Fruit fly (Drosophila melanogaster): Measurements from ENCODE around the gene galene.

The galene gene

DNA sequence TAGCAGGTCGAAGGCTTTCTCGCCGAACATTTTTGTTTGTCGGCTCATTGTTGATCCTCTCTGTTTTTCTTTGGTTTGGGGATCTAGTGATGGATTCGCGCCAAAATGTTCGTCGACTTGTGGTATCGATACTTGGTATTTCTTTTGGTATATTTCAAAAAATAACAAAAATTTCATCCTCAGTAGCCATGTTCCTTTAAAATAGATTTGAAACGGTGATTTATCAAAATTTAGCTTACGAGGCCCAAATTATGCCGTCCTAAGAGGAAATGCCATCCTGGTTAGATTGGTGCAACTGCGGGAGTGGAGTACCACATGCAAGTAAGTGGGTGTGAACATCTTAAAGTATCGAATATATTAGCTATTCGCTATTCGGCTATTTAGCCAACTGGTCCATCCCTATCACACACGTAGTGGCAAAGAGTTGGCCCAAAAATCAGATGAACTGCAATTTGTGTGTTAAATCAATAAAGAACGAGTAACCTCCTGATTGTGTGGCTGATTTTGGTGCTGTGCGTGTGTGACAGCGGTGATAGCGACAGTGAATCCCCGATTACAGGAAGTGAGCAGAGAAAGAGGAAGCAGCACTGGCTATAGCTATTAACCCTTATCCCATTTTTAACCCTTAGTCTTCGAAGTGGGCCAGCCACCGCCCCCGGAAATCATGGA is 12.2 kb downstream of the galene start, which contains the start of the genes Psf1 and Sac1:
TSS of gene Psf1 (minus strand) at position 51 of the 669 bp plus-strand sequence.
TSS of gene Sac1 (plus strand) at position 191 of the 669 bp plus-strand sequence.
- TF ChIP-seq sv (GFP tag; optimal IDR thresholded peaks at IDR 0.05), result peak; percentile 37
- TF ChIP-seq HLH106 (tag; optimal IDR thresholded peaks at IDR 0.05), result peak; percentile 55
- peak; percentile 38 for TF ChIP-seq psq (GFP tag; optimal IDR thresholded peaks at IDR 0.05)
- no peak for TF ChIP-seq Hr83 (GFP tag; optimal IDR thresholded peaks at IDR 0.05; ENCODE audit: poor library complexity, severe bottlenecking)
- TF ChIP-seq tai (GFP tag; optimal IDR thresholded peaks at IDR 0.05), result no peak
- TF ChIP-seq h (GFP tag; optimal IDR thresholded peaks at IDR 0.05), result peak; percentile 5
- no peak for TF ChIP-seq dl (GFP tag; optimal IDR thresholded peaks at IDR 0.05; ENCODE audit: insufficient read depth in 1 of 2, partially characterized antibody in 2 of 2)
- TF ChIP-seq CG32264 (GFP tag; optimal IDR thresholded peaks at IDR 0.05), result no peak
- peak; percentile 60 for TF ChIP-seq woc (GFP tag; optimal IDR thresholded peaks at IDR 0.05)
- peak in 1 of 2 experiments; percentile 50 for TF ChIP-seq foxo (GFP tag; optimal IDR thresholded peaks at IDR 0.05)
- no peak for TF ChIP-seq CG9705 (GFP tag; optimal IDR thresholded peaks at IDR 0.05)
- no peak for TF ChIP-seq Abd-B (GFP tag; optimal IDR thresholded peaks at IDR 0.05)
- TF ChIP-seq Jra (GFP tag; optimal IDR thresholded peaks at IDR 0.05), result no peak
- no peak for TF ChIP-seq Rel (GFP tag; optimal IDR thresholded peaks at IDR 0.05)
- TF ChIP-seq Rel (tag; optimal IDR thresholded peaks at IDR 0.05), result peak; percentile 73
- TF ChIP-seq sage (GFP tag; optimal IDR thresholded peaks at IDR 0.05), result no peak
- TF ChIP-seq brk (GFP tag; optimal IDR thresholded peaks at IDR 0.05), result no peak
- peak; percentile 44 for TF ChIP-seq rgr (GFP tag; optimal IDR thresholded peaks at IDR 0.05)
- no peak for TF ChIP-seq Dfd (GFP tag; optimal IDR thresholded peaks at IDR 0.05)
- TF ChIP-seq ey (GFP tag; optimal IDR thresholded peaks at IDR 0.05), result peak; percentile 41
- no peak for TF ChIP-seq jim (GFP tag; optimal IDR thresholded peaks at IDR 0.05)
- TF ChIP-seq CrebA (GFP tag; optimal IDR thresholded peaks at IDR 0.05; ENCODE audit: borderline replicate concordance), result no peak
- no peak for TF ChIP-seq Hnf4 (GFP tag; optimal IDR thresholded peaks at IDR 0.05)
- TF ChIP-seq Vsx2 (GFP tag; optimal IDR thresholded peaks at IDR 0.05; ENCODE audit: partially characterized antibody), result no peak
- peak; percentile 30 for TF ChIP-seq Sp1 (GFP tag; optimal IDR thresholded peaks at IDR 0.05)
- no peak for TF ChIP-seq br (GFP tag; optimal IDR thresholded peaks at IDR 0.05)
- TF ChIP-seq Myc (optimal IDR thresholded peaks at IDR 0.05), result peak; percentile 53
- peak; percentile 8 for TF ChIP-seq fru (GFP tag; optimal IDR thresholded peaks at IDR 0.05)
- no peak for TF ChIP-seq GATAd (GFP tag; optimal IDR thresholded peaks at IDR 0.05)
- TF ChIP-seq dmrt93B (GFP tag; optimal IDR thresholded peaks at IDR 0.05), result peak; percentile 19
- TF ChIP-seq Hr78 (GFP tag; optimal IDR thresholded peaks at IDR 0.05), result no peak
- TF ChIP-seq dsf (GFP tag; optimal IDR thresholded peaks at IDR 0.05; ENCODE audit: borderline replicate concordance), result no peak
- TF ChIP-seq usp (GFP tag; optimal IDR thresholded peaks at IDR 0.05), result no peak
- TF ChIP-seq pan (optimal IDR thresholded peaks at IDR 0.05), result no peak
- TF ChIP-seq Mio (GFP tag; optimal IDR thresholded peaks at IDR 0.05), result no peak
- TF ChIP-seq N (GFP tag; optimal IDR thresholded peaks at IDR 0.05), result no peak
- no peak for TF ChIP-seq Dif (GFP tag; optimal IDR thresholded peaks at IDR 0.05; ENCODE audit: partially characterized antibody)
- TF ChIP-seq OdsH (GFP tag; optimal IDR thresholded peaks at IDR 0.05), result no peak
- TF ChIP-seq lola (GFP tag; optimal IDR thresholded peaks at IDR 0.05), result no peak

dm6 chr3L:1250396-1250795 is 14.9 kb downstream of the galene start, which contains the start of gene Bfc:
Gene Bfc, plus strand, starts transcription at chr3L:1250696.
- TF ChIP-seq br (GFP tag; optimal IDR thresholded peaks at IDR 0.05) (no peak), lola (GFP tag; optimal IDR thresholded peaks at IDR 0.05) (no peak), Dif (GFP tag; optimal IDR thresholded peaks at IDR 0.05; ENCODE audit: partially characterized antibody) (no peak), psq (GFP tag; optimal IDR thresholded peaks at IDR 0.05) (no peak), rgr (GFP tag; optimal IDR thresholded peaks at IDR 0.05) (no peak), woc (GFP tag; optimal IDR thresholded peaks at IDR 0.05) (no peak), CG32264 (GFP tag; optimal IDR thresholded peaks at IDR 0.05) (no peak), h (GFP tag; optimal IDR thresholded peaks at IDR 0.05) (no peak), Vsx2 (GFP tag; optimal IDR thresholded peaks at IDR 0.05; ENCODE audit: partially characterized antibody) (no peak), CG9705 (GFP tag; optimal IDR thresholded peaks at IDR 0.05) (no peak), ey (GFP tag; optimal IDR thresholded peaks at IDR 0.05) (no peak), Dfd (GFP tag; optimal IDR thresholded peaks at IDR 0.05) (no peak), dsf (GFP tag; optimal IDR thresholded peaks at IDR 0.05; ENCODE audit: borderline replicate concordance) (no peak), Mio (GFP tag; optimal IDR thresholded peaks at IDR 0.05) (no peak)
